Fruit fly (Drosophila melanogaster): Measurements from ENCODE around the gene Cp38.

The Cp38 gene

dm6 chrX:8492849-8493248, 11.2 kb downstream of the Cp38 start (continued):
- TF ChIP-seq Atf6 (GFP tag; IDR thresholded peaks at IDR 0.05) (peak; percentile 44; the same call in 1 of the 2 replicates), Med (GFP tag) (peak; percentile 78), D19A (tag; optimal IDR thresholded peaks at IDR 0.05) (peak; percentile 74), CG12391 (tag; optimal IDR thresholded peaks at IDR 0.05) (peak; percentile 78), CG8290 (GFP tag; optimal IDR thresholded peaks at IDR 0.05) (peak; percentile 4), CG8290 (tag; optimal IDR thresholded peaks at IDR 0.05) (peak in 1 of 2 experiments; percentile 51), so (GFP tag; IDR thresholded peaks at IDR 0.05) (peak; percentile 84; the same call in 2 of the 3 replicates), CG7928 (GFP tag; optimal IDR thresholded peaks at IDR 0.05) (no peak), slbo (GFP tag; IDR thresholded peaks at IDR 0.05) (peak; percentile 78), MBD-R2 (GFP tag; IDR thresholded peaks at IDR 0.05) (peak; percentile 33; the same call in 1 of the 2 replicates), Doc3 (GFP tag; IDR thresholded peaks at IDR 0.05; ENCODE audit: partially characterized antibody) (no peak), CG13287 (GFP tag; IDR thresholded peaks at IDR 0.05; ENCODE audit: partially characterized antibody) (no peak), p53 (GFP tag; optimal IDR thresholded peaks at IDR 0.05) (no peak), Meics (GFP tag; optimal IDR thresholded peaks at IDR 0.05) (peak; percentile 46), seq (GFP tag; IDR thresholded peaks at IDR 0.05) (peak; percentile 68), CG4617 (GFP tag; optimal IDR thresholded peaks at IDR 0.05; ENCODE audit: borderline replicate concordance) (no peak), CG7987 (GFP tag; optimal IDR thresholded peaks at IDR 0.05) (peak; percentile 28), dpn (GFP tag; optimal IDR thresholded peaks at IDR 0.05) (peak in 1 of 2 experiments; percentile 69), ab (GFP tag; optimal IDR thresholded peaks at IDR 0.05) (no peak), CG10209 (GFP tag; optimal IDR thresholded peaks at IDR 0.05) (peak; percentile 73), CG15011 (GFP tag; optimal IDR thresholded peaks at IDR 0.05) (no peak), Dad (GFP tag; optimal IDR thresholded peaks at IDR 0.05) (peak; percentile 26), tna (GFP tag; IDR thresholded peaks at IDR 0.05; ENCODE audit: partially characterized antibody) (no peak), Lim3 (GFP tag; IDR thresholded peaks at IDR 0.05) (0 out of 2 replicates have a peak, but pooled peaks have one; percentile 59), dm (GFP tag; optimal IDR thresholded peaks at IDR 0.05) (no peak), Tbp (GFP tag; optimal IDR thresholded peaks at IDR 0.05) (no peak), ro (GFP tag; IDR thresholded peaks at IDR 0.05) (peak; percentile 56), Taf1 (GFP tag; IDR thresholded peaks at IDR 0.05) (no peak), da (GFP tag; optimal IDR thresholded peaks at IDR 0.05) (no peak), Oli (tag; optimal IDR thresholded peaks at IDR 0.05) (peak; percentile 86), CG11560 (tag; IDR thresholded peaks at IDR 0.05) (0 out of 3 replicates have a peak, but pooled peaks have one; percentile 37), CG1832 (GFP tag; optimal IDR thresholded peaks at IDR 0.05) (no peak), bcd (GFP tag; optimal IDR thresholded peaks at IDR 0.05) (peak; percentile 56), CG13775 (GFP tag; optimal IDR thresholded peaks at IDR 0.05) (peak; percentile 49), Chrac-16 (GFP tag; optimal IDR thresholded peaks at IDR 0.05) (peak; percentile 39), Elba2 (GFP tag; optimal IDR thresholded peaks at IDR 0.05) (no peak), ash1 (GFP tag; optimal IDR thresholded peaks at IDR 0.05) (no peak), CG13424 (tag; optimal IDR thresholded peaks at IDR 0.05) (peak; percentile 83), Rx (GFP tag; IDR thresholded peaks at IDR 0.05) (peak; percentile 76), CG7357 (GFP tag; IDR thresholded peaks at IDR 0.05) (peak; percentile 73; the same call in 2 of the 3 replicates), shn (GFP tag; optimal IDR thresholded peaks at IDR 0.05) (no peak), CG14710 (tag; optimal IDR thresholded peaks at IDR 0.05) (peak; percentile 48), CG6175 (GFP tag; IDR thresholded peaks at IDR 0.05) (0 out of 3 replicates have a peak, but pooled peaks have one; percentile 17), CG10431 (GFP tag; optimal IDR thresholded peaks at IDR 0.05) (peak; percentile 16), dysf (GFP tag; IDR thresholded peaks at IDR 0.05) (peak; percentile 83), CG10274 (GFP tag; optimal IDR thresholded peaks at IDR 0.05) (peak; percentile 3), B-H2 (GFP tag; optimal IDR thresholded peaks at IDR 0.05) (no peak), Mrtf (GFP tag; IDR thresholded peaks at IDR 0.05) (peak; percentile 79), CG17802 (tag; optimal IDR thresholded peaks at IDR 0.05) (peak; percentile 18), CG17328 (GFP tag; IDR thresholded peaks at IDR 0.05) (peak; percentile 90), CG9817 (tag; optimal IDR thresholded peaks at IDR 0.05) (peak; percentile 72)
